Fruit fly (Drosophila melanogaster) whole organism, embryonic: ENCODE results near the gene Vha36-3.

ENCODE experiments used
- CG10209 ChIP-seq: fragments of 200-800 bp; sonication (Bioruptor generic); optimal IDR thresholded peaks from 3 replicates; lab custom pipeline; 2017; ENCODE audit warnings: missing biosample characterization, mild to moderate bottlenecking, missing genetic modification characterization, missing genetic modification reagents
- CG10462 ChIP-seq: fragments of 200-800 bp; sonication (Bioruptor generic); optimal IDR thresholded peaks from 2 replicates; lab custom pipeline; 2016; ENCODE audit warnings: missing biosample characterization, missing genetic modification characterization
- CG12071 ChIP-seq: fragments of 200-800 bp; sonication (Bioruptor generic); optimal IDR thresholded peaks from 3 replicates; lab custom pipeline; 2018; ENCODE audit warnings: missing biosample characterization, mild to moderate bottlenecking, missing genetic modification characterization
- CG12942 ChIP-seq: fragments of 200-800 bp; sonication (Bioruptor generic); optimal IDR thresholded peaks from 3 replicates; lab custom pipeline; 2016; ENCODE audit warnings: missing biosample characterization, missing genetic modification characterization
- CG15011 ChIP-seq: fragments of 200-800 bp; sonication (Bioruptor generic); optimal IDR thresholded peaks from 3 replicates; lab custom pipeline; 2018; ENCODE audit warnings: missing biosample characterization, mild to moderate bottlenecking, missing genetic modification characterization
- CG1602 ChIP-seq: fragments of 200-800 bp; sonication (Bioruptor generic); optimal IDR thresholded peaks from 3 replicates; lab custom pipeline; 2016; ENCODE audit warnings: missing biosample characterization, missing genetic modification characterization
- CG1603 ChIP-seq: fragments of 200-800 bp; sonication (Bioruptor generic); optimal IDR thresholded peaks from 2 replicates; lab custom pipeline; 2019; ENCODE audit warnings: missing biosample characterization, mild to moderate bottlenecking, missing genetic modification characterization, moderate library complexity
- CG17612 ChIP-seq: fragments of 200-800 bp; sonication (Bioruptor generic); IDR thresholded peaks from 2 replicates; pipeline ENCODE4 v1.3.6; 2022; ENCODE audit warnings: missing biosample characterization, missing genetic modification characterization
- CG1792 ChIP-seq: fragments of 200-800 bp; sonication (Bioruptor generic); optimal IDR thresholded peaks from 2 replicates; lab custom pipeline; 2016; ENCODE audit warnings: missing biosample characterization, missing genetic modification characterization
- CG2120 ChIP-seq: fragments of 200-800 bp; sonication (Bioruptor generic); optimal IDR thresholded peaks from 3 replicates; lab custom pipeline; 2016; ENCODE audit warnings: missing biosample characterization, missing genetic modification characterization
- CG3726 ChIP-seq: fragments of 200-800 bp; sonication (Bioruptor generic); IDR thresholded peaks from 3 replicates; pipeline ENCODE4, ENCODE4 v1.3.6; 2022; ENCODE audit warnings: missing biosample characterization, missing genetic modification characterization
- CG3847 ChIP-seq: fragments of 200-800 bp; sonication (Bioruptor generic); IDR thresholded peaks from 2 replicates; pipeline ENCODE4 v1.3.6; 2022; ENCODE audit warnings: missing biosample characterization, missing genetic modification characterization
- CG3995 ChIP-seq: fragments of 200-800 bp; sonication (Bioruptor generic); optimal IDR thresholded peaks from 3 replicates; lab custom pipeline; 2016; ENCODE audit warnings: missing biosample characterization, missing genetic modification characterization
- CG4360 ChIP-seq: fragments of 200-800 bp; sonication (Bioruptor generic); IDR thresholded peaks from 2 replicates; pipeline ENCODE4 v1.3.6; 2022; ENCODE audit warnings: missing biosample characterization, missing genetic modification characterization
- CG7987 ChIP-seq: fragments of 200-800 bp; sonication (Bioruptor generic); optimal IDR thresholded peaks from 2 replicates; lab custom pipeline; 2018; ENCODE audit warnings: missing biosample characterization, mild to moderate bottlenecking, missing genetic modification characterization, moderate library complexity
- CG9609 ChIP-seq: fragments of 200-800 bp; sonication (Bioruptor generic); optimal IDR thresholded peaks from 3 replicates; lab custom pipeline; 2016; ENCODE audit warnings: missing biosample characterization, missing genetic modification characterization
- Deaf1 ChIP-seq: fragments of 200-800 bp; optimal IDR thresholded peaks from 3 replicates; lab custom pipeline; 2019; ENCODE audit warnings: missing biosample characterization, mild to moderate bottlenecking, missing genetic modification characterization, moderate library complexity
- Gug ChIP-seq: fragments of 200-800 bp; sonication (Bioruptor generic); IDR thresholded peaks from 4 replicates; pipeline ENCODE4 v1.3.6; 2022; ENCODE audit warnings: missing biosample characterization, missing genetic modification characterization
- H2.0 ChIP-seq: fragments of 200-800 bp; sonication (Bioruptor generic); IDR thresholded peaks from 2 replicates; pipeline ENCODE4 v1.3.6; 2022; ENCODE audit warnings: missing biosample characterization, missing genetic modification characterization
- HLH3B ChIP-seq: fragments of 200-800 bp; sonication (Bioruptor generic); IDR thresholded peaks from 2 replicates; pipeline ENCODE4 v1.3.6; 2022; ENCODE audit warnings: missing biosample characterization, missing genetic modification characterization
- Hmr ChIP-seq: fragments of 200-800 bp; sonication (Bioruptor generic); optimal IDR thresholded peaks from 3 replicates; lab custom pipeline; 2017; ENCODE audit warnings: mild to moderate bottlenecking, missing biosample characterization, missing genetic modification reagents, missing genetic modification characterization
- Hr78 ChIP-seq, 2 experiments: fragments of 200-800 bp in 1 of 2; fragments of >200 bp in 1 of 2; sonication (Bioruptor generic) in 1 of 2; optimal IDR thresholded peaks; 2 replicates each; lab custom pipeline; 2017 to 2019; ENCODE audit warnings: missing biosample characterization in 2 of 2, missing genetic modification characterization in 2 of 2, mild to moderate bottlenecking in 1 of 2, moderate library complexity in 1 of 2
- Myb ChIP-seq: fragments of 200-800 bp; sonication (Bioruptor generic); optimal IDR thresholded peaks from 2 replicates; lab custom pipeline; 2016; ENCODE audit warnings: missing biosample characterization, missing genetic modification characterization
- Pdp1 ChIP-seq, 2 experiments: fragments of 200-800 bp; sonication (Bioruptor generic); optimal IDR thresholded peaks; 3 replicates each; lab custom pipeline; 2016; ENCODE audit warnings: missing biosample characterization in 2 of 2, missing genetic modification characterization in 2 of 2, mild to moderate bottlenecking in 1 of 2, moderate library complexity in 1 of 2
- Rx ChIP-seq: fragments of 200-800 bp; sonication (Bioruptor generic); IDR thresholded peaks from 2 replicates; pipeline ENCODE4 v1.3.6; 2022; ENCODE audit warnings: missing biosample characterization, missing genetic modification characterization
- Six4 ChIP-seq: fragments of 200-800 bp; sonication (Bioruptor generic); optimal IDR thresholded peaks from 2 replicates; lab custom pipeline; 2016; ENCODE audit warnings: missing biosample characterization, missing genetic modification characterization
- Sox100B ChIP-seq: fragments of 200-800 bp; sonication (Bioruptor generic); optimal IDR thresholded peaks from 3 replicates; lab custom pipeline; 2018; ENCODE audit warnings: missing biosample characterization, mild to moderate bottlenecking, missing genetic modification characterization
- Sry-δ ChIP-seq: fragments of 200-800 bp; sonication (Bioruptor generic); optimal IDR thresholded peaks from 2 replicates; lab custom pipeline; 2016; ENCODE audit warnings: missing biosample characterization, missing genetic modification characterization
- Ssrp ChIP-seq: fragments of 200-800 bp; sonication (Bioruptor generic); optimal IDR thresholded peaks from 2 replicates; lab custom pipeline; 2018; ENCODE audit warnings: missing biosample characterization, mild to moderate bottlenecking, missing genetic modification characterization, moderate library complexity
- Xrp1 ChIP-seq: fragments of 200-800 bp; sonication (Bioruptor generic); IDR thresholded peaks from 2 replicates; pipeline ENCODE4 v1.3.6; 2022; ENCODE audit warnings: missing biosample characterization, missing genetic modification characterization
- al ChIP-seq: fragments of 200-800 bp; sonication (Bioruptor generic); IDR thresholded peaks from 2 replicates; pipeline ENCODE4 v1.3.6; 2022; ENCODE audit warnings: missing biosample characterization, missing genetic modification characterization
- amos ChIP-seq: fragments of 200-800 bp; sonication (Bioruptor generic); IDR thresholded peaks from 2 replicates; pipeline ENCODE4 v1.3.6; 2022; ENCODE audit warnings: missing biosample characterization, missing genetic modification characterization; ENCODE audit not compliant: partially characterized antibody
- ara ChIP-seq: fragments of 200-800 bp; sonication (Bioruptor generic); IDR thresholded peaks from 2 replicates; pipeline ENCODE4 v1.3.6; 2022; ENCODE audit warnings: missing biosample characterization, missing genetic modification characterization
- bsh ChIP-seq, 2 experiments: fragments of 200-800 bp; sonication (Bioruptor generic); optimal IDR thresholded peaks; 2 replicates each; lab custom pipeline; 2017 to 2018; ENCODE audit warnings: mild to moderate bottlenecking in 2 of 2, missing biosample characterization in 2 of 2, missing genetic modification characterization in 2 of 2, moderate library complexity in 1 of 2
- chm ChIP-seq: fragments of 200-800 bp; sonication (Bioruptor generic); IDR thresholded peaks from 2 replicates; pipeline ENCODE4 v1.3.6; 2022; ENCODE audit warnings: missing biosample characterization, missing genetic modification characterization
- ci ChIP-seq: fragments of 200-800 bp; sonication (Bioruptor generic); IDR thresholded peaks from 3 replicates; pipeline ENCODE4 v1.3.6; 2022; ENCODE audit warnings: missing biosample characterization, missing genetic modification characterization
- crp ChIP-seq, 2 experiments: fragments of 200-800 bp; sonication (Bioruptor generic); optimal IDR thresholded peaks; 2 replicates in 1 of 2; 3 replicates in 1 of 2; lab custom pipeline; 2017; ENCODE audit warnings: missing biosample characterization in 2 of 2, missing genetic modification characterization in 2 of 2, mild to moderate bottlenecking in 1 of 2, moderate library complexity in 1 of 2
- ewg ChIP-seq: fragments of 200-800 bp; sonication (Bioruptor generic); optimal IDR thresholded peaks from 3 replicates; lab custom pipeline; 2017; ENCODE audit warnings: mild to moderate bottlenecking, missing biosample characterization, missing genetic modification reagents, missing genetic modification characterization
- gcm ChIP-seq: fragments of 200-800 bp; sonication (Bioruptor generic); optimal IDR thresholded peaks from 2 replicates; lab custom pipeline; 2019; ENCODE audit warnings: missing biosample characterization, mild to moderate bottlenecking, missing genetic modification characterization, moderate library complexity
- gfzf ChIP-seq: fragments of 200-800 bp; sonication (Bioruptor generic); optimal IDR thresholded peaks from 2 replicates; lab custom pipeline; 2016; ENCODE audit warnings: missing biosample characterization, mild to moderate bottlenecking, missing genetic modification characterization, moderate library complexity
- hbn ChIP-seq: fragments of 200-800 bp; sonication (Bioruptor generic); IDR thresholded peaks from 2 replicates; pipeline ENCODE4 v1.3.6; 2022; ENCODE audit warnings: missing biosample characterization, missing genetic modification characterization; ENCODE audit not compliant: partially characterized antibody
- lbe ChIP-seq: fragments of 200-800 bp; sonication (Bioruptor generic); optimal IDR thresholded peaks from 2 replicates; lab custom pipeline; 2016; ENCODE audit warnings: missing biosample characterization, mild to moderate bottlenecking, missing genetic modification characterization
- mam ChIP-seq: fragments of 200-800 bp; sonication (Bioruptor generic); optimal IDR thresholded peaks from 3 replicates; lab custom pipeline; 2016; ENCODE audit warnings: missing biosample characterization, missing genetic modification characterization
- sd ChIP-seq: fragments of 200-800 bp; sonication (Bioruptor generic); optimal IDR thresholded peaks from 3 replicates; lab custom pipeline; 2018; ENCODE audit warnings: missing biosample characterization, mild to moderate bottlenecking, missing genetic modification characterization, moderate library complexity
- sens ChIP-seq: fragments of 200-800 bp; sonication (Bioruptor generic); peaks from one replicate; lab custom pipeline; 2016; ENCODE audit warnings: missing biosample characterization, missing genetic modification characterization
- sug ChIP-seq: fragments of 200-800 bp; optimal IDR thresholded peaks from 2 replicates; lab custom pipeline; 2019; ENCODE audit warnings: missing biosample characterization, mild to moderate bottlenecking, missing genetic modification characterization, moderate library complexity
- tap ChIP-seq: fragments of 200-800 bp; optimal IDR thresholded peaks from 3 replicates; lab custom pipeline; 2019; ENCODE audit warnings: missing biosample characterization, mild to moderate bottlenecking, missing genetic modification characterization, moderate library complexity
- unc-4 ChIP-seq: fragments of 200-800 bp; sonication (Bioruptor generic); IDR thresholded peaks from 2 replicates; pipeline ENCODE4 v1.3.6; 2022; ENCODE audit warnings: missing biosample characterization, missing genetic modification characterization; ENCODE audit not compliant: partially characterized antibody
- wek ChIP-seq: fragments of 200-800 bp; sonication (Bioruptor generic); optimal IDR thresholded peaks from 3 replicates; lab custom pipeline; 2018; ENCODE audit warnings: missing biosample characterization, mild to moderate bottlenecking, missing genetic modification characterization, moderate library complexity
- z ChIP-seq: fragments of 200-800 bp; sonication (Bioruptor generic); IDR thresholded peaks from 3 replicates; pipeline ENCODE4 v1.3.6; 2022; ENCODE audit warnings: missing biosample characterization, missing genetic modification characterization
- zfh1 ChIP-seq: fragments of 200-800 bp; sonication (Bioruptor generic); IDR thresholded peaks from 3 replicates; pipeline ENCODE4 v1.3.6; 2022; ENCODE audit warnings: missing biosample characterization, missing genetic modification characterization

Gene Vha36-3

dm6 chrX:2593753-2594096 is 13.4 kb upstream of the Vha36-3 start (continued):
- TF ChIP-seq Six4 (GFP tag; lab: Kevin White, UChicago) (peak; percentile 91), CG3847 (peak; percentile 93), al (GFP tag; lab: Robert Waterston, UW) (peak; percentile 91), zfh1 (GFP tag; lab: Robert Waterston, UW) (peak; percentile 95), Pdp1 (GFP tag; optimal IDR thresholded peaks at IDR 0.05; lab: Kevin White, UChicago) (peak; percentile 88 to 95), tap (tag; lab: Kevin White, UChicago) (peak; percentile 86), CG12942 (GFP tag; lab: Kevin White, UChicago) (peak; percentile 88), HLH3B (GFP tag; lab: Robert Waterston, UW) (peak; percentile 94), crp (GFP tag; optimal IDR thresholded peaks at IDR 0.05; lab: Kevin White, UChicago) (peak in 1 of 2 experiments; percentile 39), CG3995 (GFP tag; lab: Kevin White, UChicago) (peak; percentile 75), CG2120 (GFP tag; lab: Kevin White, UChicago) (peak; percentile 97), H2.0 (GFP tag; lab: Robert Waterston, UW) (peak; percentile 94), sug (tag; lab: Kevin White, UChicago) (peak; percentile 99), z (GFP tag; lab: Robert Waterston, UW) (peak; percentile 52; the same call in 1 of the 3 replicates), gcm (GFP tag; lab: Kevin White, UChicago) (peak; percentile 63), gfzf (GFP tag; lab: Kevin White, UChicago) (peak; percentile 10), Xrp1 (GFP tag; lab: Robert Waterston, UW) (peak; percentile 93), Hr78 (GFP tag; optimal IDR thresholded peaks at IDR 0.05; lab: Kevin White, UChicago) (peak in 1 of 2 experiments; percentile 59), Deaf1 (tag; lab: Kevin White, UChicago) (peak; percentile 69), CG1603 (tag; lab: Kevin White, UChicago) (peak; percentile 94), ewg (peak; percentile 75), Gug (GFP tag; lab: Robert Waterston, UW) (peak; percentile 96), CG10462 (peak; percentile 66), CG15011 (peak; percentile 78), Ssrp (peak; percentile 77), CG3726 (GFP tag; lab: Robert Waterston, UW) (peak; percentile 87), CG4360 (GFP tag; lab: Robert Waterston, UW) (peak; percentile 67), lbe (GFP tag; lab: Kevin White, UChicago) (peak; percentile 94), CG1792 (GFP tag; lab: Kevin White, UChicago) (peak; percentile 89), Sry-δ (peak; percentile 61), CG12071 (GFP tag; lab: Kevin White, UChicago) (peak; percentile 96), Rx (GFP tag; lab: Robert Waterston, UW) (peak; percentile 93), CG10209 (GFP tag; lab: Kevin White, UChicago) (peak; percentile 90), mam (GFP tag; lab: Kevin White, UChicago) (peak; percentile 97), CG9609 (GFP tag; lab: Kevin White, UChicago) (peak; percentile 92), bsh (GFP tag; optimal IDR thresholded peaks at IDR 0.05; lab: Kevin White, UChicago) (peak; percentile 48 to 78), chm (GFP tag; lab: Robert Waterston, UW) (peak; percentile 86; the same call in 1 of the 2 replicates), unc-4 (GFP tag; lab: Robert Waterston, UW) (no peak), sd (tag; lab: Kevin White, UChicago) (peak; percentile 73), wek (peak; percentile 68), CG1602 (peak; percentile 82), Sox100B (no peak), CG7987 (GFP tag; lab: Kevin White, UChicago) (peak; percentile 55), CG17612 (GFP tag; lab: Robert Waterston, UW) (peak; percentile 88), sens (GFP tag; lab: Kevin White, UChicago) (peak; percentile 97), ci (GFP tag; lab: Robert Waterston, UW) (peak; percentile 96), amos (GFP tag; lab: Robert Waterston, UW) (no peak), hbn (no peak), Myb (GFP tag; lab: Kevin White, UChicago) (peak; percentile 78), ara (GFP tag; lab: Robert Waterston, UW) (peak; percentile 92), Hmr (GFP tag; lab: Kevin White, UChicago) (peak; percentile 95)
